Fruit fly (Drosophila melanogaster) whole organism, embryonic: ENCODE data around the gene CG31038.
A peak's percentile ranks its signal among the peaks of the same experiment; 100 is the strongest.

Source experiments
- Adf1 ChIP-seq: fragments of 200-800 bp; sonication (Bioruptor generic); IDR thresholded peaks from 2 replicates; pipeline ENCODE4 v1.3.6; 2022; ENCODE audit warnings: missing biosample characterization, missing genetic modification characterization
- Atf6 ChIP-seq: fragments of 200-800 bp; sonication (Bioruptor generic); IDR thresholded peaks from 2 replicates; pipeline ENCODE4 v1.3.6; 2022; ENCODE audit warnings: missing biosample characterization, missing genetic modification characterization
- BEAF-32 ChIP-seq: fragments of 200-800 bp; sonication (Bioruptor generic); optimal IDR thresholded peaks from 3 replicates; lab custom pipeline; 2017; ENCODE audit warnings: missing biosample characterization, missing genetic modification characterization, mild to moderate bottlenecking, moderate library complexity, missing genetic modification reagents
- CG10267 ChIP-seq: fragments of 200-800 bp; sonication (Bioruptor generic); optimal IDR thresholded peaks from 2 replicates; lab custom pipeline; 2018; ENCODE audit warnings: missing biosample characterization, mild to moderate bottlenecking, missing genetic modification characterization, moderate library complexity
- CG11085 ChIP-seq: fragments of 200-800 bp; sonication (Bioruptor generic); IDR thresholded peaks from 2 replicates; pipeline ENCODE4 v1.3.6; 2022; ENCODE audit warnings: missing biosample characterization, missing genetic modification characterization
- CG12391 ChIP-seq: fragments of 200-800 bp; sonication (Bioruptor generic); optimal IDR thresholded peaks from 3 replicates; lab custom pipeline; 2018; ENCODE audit warnings: missing biosample characterization, mild to moderate bottlenecking, missing genetic modification characterization, moderate library complexity
- CG16779 ChIP-seq: fragments of 200-800 bp; sonication (Bioruptor generic); IDR thresholded peaks from 2 replicates; pipeline ENCODE4 v1.3.6; 2022; ENCODE audit warnings: missing biosample characterization, missing genetic modification characterization
- CG1832 ChIP-seq: fragments of 200-800 bp; sonication (Bioruptor generic); optimal IDR thresholded peaks from 2 replicates; lab custom pipeline; 2017; ENCODE audit warnings: missing biosample characterization, mild to moderate bottlenecking, missing genetic modification characterization, inconsistent platforms
- CG2678 ChIP-seq: fragments of 200-800 bp; sonication (Bioruptor generic); optimal IDR thresholded peaks from 3 replicates; lab custom pipeline; 2019; ENCODE audit warnings: missing biosample characterization, mild to moderate bottlenecking, missing genetic modification characterization, moderate library complexity
- CG32532 ChIP-seq: fragments of 200-800 bp; sonication (Bioruptor generic); IDR thresholded peaks from 2 replicates; pipeline ENCODE4 v1.3.6; 2022; ENCODE audit warnings: missing biosample characterization, missing genetic modification characterization
- CG32767 ChIP-seq: fragments of 200-800 bp; sonication (Bioruptor generic); IDR thresholded peaks from 2 replicates; pipeline ENCODE4 v1.3.6; 2022; ENCODE audit warnings: missing biosample characterization, missing genetic modification characterization
- CG32772 ChIP-seq: fragments of 200-800 bp; sonication (Bioruptor generic); IDR thresholded peaks from 2 replicates; pipeline ENCODE4 v1.3.6; 2022; ENCODE audit warnings: missing biosample characterization, missing genetic modification characterization
- CG33213 ChIP-seq: fragments of 200-800 bp; sonication (Bioruptor generic); optimal IDR thresholded peaks from 3 replicates; lab custom pipeline; 2016; ENCODE audit warnings: missing biosample characterization, missing genetic modification characterization
- CG4820 ChIP-seq: fragments of 200-800 bp; sonication (Bioruptor generic); optimal IDR thresholded peaks from 3 replicates; lab custom pipeline; 2016; ENCODE audit warnings: missing biosample characterization, missing genetic modification characterization
- CG6683 ChIP-seq: fragments of 200-800 bp; sonication (Bioruptor generic); optimal IDR thresholded peaks from 2 replicates; lab custom pipeline; 2017; ENCODE audit warnings: missing biosample characterization, mild to moderate bottlenecking, missing genetic modification characterization, missing genetic modification reagents
- CG6765 ChIP-seq: fragments of 200-800 bp; sonication (Bioruptor generic); optimal IDR thresholded peaks from 3 replicates; lab custom pipeline; 2017; ENCODE audit warnings: missing biosample characterization, mild to moderate bottlenecking, missing genetic modification characterization
- CG6791 ChIP-seq: fragments of 200-800 bp; sonication (Bioruptor generic); IDR thresholded peaks from 3 replicates; pipeline ENCODE4 v1.3.6; 2022; ENCODE audit warnings: missing biosample characterization, missing genetic modification characterization; ENCODE audit not compliant: partially characterized antibody
- CG9727 ChIP-seq: fragments of 200-800 bp; sonication (Bioruptor generic); optimal IDR thresholded peaks from 3 replicates; lab custom pipeline; 2017; ENCODE audit warnings: missing biosample characterization, mild to moderate bottlenecking, missing genetic modification characterization
- D19B ChIP-seq: fragments of 200-800 bp; sonication (Bioruptor generic); optimal IDR thresholded peaks from 2 replicates; lab custom pipeline; 2017; ENCODE audit warnings: missing biosample characterization, mild to moderate bottlenecking, missing genetic modification characterization
- Dfd ChIP-seq, 2 experiments: fragments of >200 bp; optimal IDR thresholded peaks; 2 replicates each; lab custom pipeline; 2017; ENCODE audit warnings: missing biosample characterization in 2 of 2, missing genetic modification characterization in 2 of 2
- Doc3 ChIP-seq: fragments of 200-800 bp; sonication (Bioruptor generic); IDR thresholded peaks from 3 replicates; pipeline ENCODE4 v1.3.6; 2022; ENCODE audit warnings: missing biosample characterization, missing genetic modification characterization; ENCODE audit not compliant: partially characterized antibody
- Ets65A ChIP-seq: fragments of 200-800 bp; sonication (Bioruptor generic); peaks from one replicate; lab custom pipeline; 2016; ENCODE audit warnings: missing biosample characterization, missing genetic modification characterization
- Fer3 ChIP-seq: fragments of 200-800 bp; sonication (Bioruptor generic); optimal IDR thresholded peaks from 2 replicates; lab custom pipeline; 2018; ENCODE audit warnings: missing biosample characterization, mild to moderate bottlenecking, missing genetic modification characterization, moderate library complexity
- Med ChIP-seq: fragments of 200-800 bp; sonication (Bioruptor generic); peaks from one replicate; lab custom pipeline; 2016; ENCODE audit warnings: missing biosample characterization, missing genetic modification characterization, mild to moderate bottlenecking, inconsistent platforms, moderate library complexity
- Pdp1 ChIP-seq, 2 experiments: fragments of 200-800 bp; sonication (Bioruptor generic); optimal IDR thresholded peaks; 3 replicates each; lab custom pipeline; 2016; ENCODE audit warnings: missing biosample characterization in 2 of 2, missing genetic modification characterization in 2 of 2, mild to moderate bottlenecking in 1 of 2, moderate library complexity in 1 of 2
- Rx ChIP-seq: fragments of 200-800 bp; sonication (Bioruptor generic); IDR thresholded peaks from 2 replicates; pipeline ENCODE4 v1.3.6; 2022; ENCODE audit warnings: missing biosample characterization, missing genetic modification characterization
- Stat92E ChIP-seq, 3 experiments: fragments of >200 bp in 2 of 3; fragments of 200-800 bp in 1 of 3; sonication (Bioruptor generic) in 1 of 3; optimal IDR thresholded peaks; 2 replicates each; lab custom pipeline; 2017 to 2019; ENCODE audit warnings: missing biosample characterization in 3 of 3, missing genetic modification characterization in 3 of 3, mild to moderate bottlenecking in 1 of 3, moderate library complexity in 1 of 3
- chinmo ChIP-seq: fragments of 200-800 bp; sonication (Bioruptor generic); IDR thresholded peaks from 4 replicates; pipeline ENCODE4 v1.3.6; 2022; ENCODE audit warnings: missing biosample characterization, missing genetic modification characterization; ENCODE audit not compliant: partially characterized antibody
- chn ChIP-seq: fragments of 200-800 bp; sonication (Bioruptor generic); optimal IDR thresholded peaks from 2 replicates; lab custom pipeline; 2016; ENCODE audit warnings: missing biosample characterization, missing genetic modification characterization
- dysf ChIP-seq: fragments of 200-800 bp; sonication (Bioruptor generic); IDR thresholded peaks from 3 replicates; pipeline ENCODE4 v1.3.6; 2022; ENCODE audit warnings: missing biosample characterization, missing genetic modification characterization
- fru ChIP-seq: fragments of >200 bp; optimal IDR thresholded peaks from 2 replicates; lab custom pipeline; 2017
- hb ChIP-seq: fragments of 200-800 bp; sonication (Bioruptor generic); IDR thresholded peaks from 3 replicates; pipeline ENCODE4 v1.3.6; 2022; ENCODE audit warnings: missing biosample characterization, missing genetic modification characterization; ENCODE audit not compliant: partially characterized antibody
- nau ChIP-seq: fragments of 200-800 bp; sonication (Bioruptor generic); optimal IDR thresholded peaks from 3 replicates; lab custom pipeline; 2017; ENCODE audit warnings: missing biosample characterization, mild to moderate bottlenecking, missing genetic modification characterization, missing genetic modification reagents
- nerfin-2 ChIP-seq: fragments of 200-800 bp; sonication (Bioruptor generic); IDR thresholded peaks from 2 replicates; pipeline ENCODE4 v1.3.6; 2022; ENCODE audit warnings: missing biosample characterization, missing genetic modification characterization; ENCODE audit not compliant: partially characterized antibody
- sima ChIP-seq: fragments of 200-800 bp; sonication (Bioruptor generic); optimal IDR thresholded peaks from 2 replicates; lab custom pipeline; 2016; ENCODE audit warnings: missing biosample characterization, missing genetic modification characterization
- sob ChIP-seq: fragments of 200-800 bp; sonication (Bioruptor generic); IDR thresholded peaks from 2 replicates; pipeline ENCODE4 v1.3.6; 2022; ENCODE audit warnings: missing biosample characterization, missing genetic modification characterization
- zfh1 ChIP-seq: fragments of 200-800 bp; sonication (Bioruptor generic); IDR thresholded peaks from 3 replicates; pipeline ENCODE4 v1.3.6; 2022; ENCODE audit warnings: missing biosample characterization, missing genetic modification characterization

CG31038 gene

DNA sequence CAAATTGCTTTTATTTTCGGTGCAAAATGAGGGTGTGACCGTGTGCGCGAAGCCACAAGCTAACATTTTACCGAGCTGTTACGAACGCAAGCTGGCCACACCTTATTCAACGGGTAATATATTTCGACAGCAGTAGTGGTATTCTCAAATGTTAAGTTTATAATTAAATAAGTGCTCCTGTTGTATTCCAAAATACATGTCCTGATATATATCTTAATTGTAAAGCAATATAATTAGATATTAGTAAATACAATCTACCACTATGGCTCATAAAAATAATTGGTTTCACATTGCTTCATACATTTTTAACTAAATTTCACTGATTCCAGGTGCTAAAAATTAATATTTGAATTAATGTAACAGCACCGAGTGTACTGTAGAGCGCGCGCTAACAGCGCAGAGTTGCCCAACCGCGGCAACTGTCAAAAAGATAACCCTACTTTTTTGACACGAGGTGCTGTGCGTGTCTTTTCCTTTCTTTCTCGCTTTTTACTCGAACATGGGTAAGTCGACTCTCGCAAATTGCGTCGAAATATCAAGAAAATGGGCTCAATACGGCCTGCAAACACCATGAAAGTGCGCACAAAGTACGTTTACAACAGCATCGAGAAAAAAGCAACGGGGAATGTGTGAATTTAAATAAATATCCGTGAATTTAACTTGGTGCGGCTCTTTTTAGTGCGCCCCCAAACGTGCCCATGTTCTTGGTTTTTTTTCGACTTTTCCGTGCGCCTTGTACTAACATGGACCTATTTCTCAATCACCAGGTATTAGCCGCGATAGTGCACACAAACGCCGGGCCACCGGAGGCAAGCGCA, 15.2 kb upstream of the CG31038 start, which contains the start of the genes CG15514 and RpS8 (continued):
- TF ChIP-seq BEAF-32 (GFP tag; lab: Kevin White, UChicago) (peak; percentile 52), CG32772 (GFP tag; lab: Robert Waterston, UW) (no peak), CG32767 (no peak), D19B (peak; percentile 49), CG2678 (tag; lab: Kevin White, UChicago) (peak; percentile 83), fru (no peak)
- TF ChIP-seq, all 482 proteins: peak for 255

DNA sequence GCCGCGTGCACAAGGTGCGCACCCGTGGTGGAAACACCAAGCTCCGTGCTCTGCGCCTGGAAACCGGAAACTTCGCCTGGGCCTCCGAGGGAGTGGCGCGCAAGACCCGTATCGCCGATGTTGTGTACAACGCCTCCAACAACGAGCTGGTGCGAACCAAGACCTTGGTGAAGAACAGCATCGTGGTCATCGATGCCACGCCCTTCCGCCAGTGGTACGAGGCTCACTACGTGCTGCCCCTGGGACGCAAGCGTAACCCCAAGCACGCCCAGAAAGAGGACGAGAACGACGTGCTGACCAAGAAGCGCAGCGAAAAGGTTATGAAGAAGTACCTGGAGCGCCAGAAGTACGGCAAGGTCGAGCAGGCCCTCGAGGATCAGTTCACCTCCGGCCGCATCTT, 14.1 kb upstream of the CG31038 start:
- TF ChIP-seq nau (GFP tag; lab: Kevin White, UChicago) (no peak), Fer3 (tag; lab: Kevin White, UChicago) (no peak), sima (GFP tag; lab: Kevin White, UChicago) (no peak), chn (no peak), CG11085 (no peak), dysf (0 out of 3 replicates have a peak, but pooled peaks have one; percentile 33), Atf6 (GFP tag; lab: Robert Waterston, UW) (0 out of 2 replicates have a peak, but pooled peaks have one; percentile 18), chinmo (GFP tag; lab: Robert Waterston, UW) (0 out of 4 replicates have a peak, but pooled peaks have one; percentile 22), CG4820 (GFP tag; lab: Kevin White, UChicago) (no peak), zfh1 (GFP tag; lab: Robert Waterston, UW) (peak; percentile 11; the same call in 1 of the 3 replicates), CG6765 (no peak), Doc3 (no peak), Med (peak; percentile 70), Rx (no peak), CG9727 (GFP tag; lab: Kevin White, UChicago) (no peak), CG6791 (GFP tag; lab: Robert Waterston, UW) (0 out of 3 replicates have a peak, but pooled peaks have one; percentile 25), nerfin-2 (GFP tag; lab: Robert Waterston, UW) (no peak), CG33213 (GFP tag; lab: Kevin White, UChicago) (no peak), Adf1 (GFP tag; lab: Robert Waterston, UW) (no peak), CG6683 (GFP tag; lab: Kevin White, UChicago) (no peak), sob (GFP tag; lab: Robert Waterston, UW) (peak; percentile 15; the same call in 1 of the 2 replicates), CG1832 (GFP tag; lab: Kevin White, UChicago) (no peak), Pdp1 (GFP tag; optimal IDR thresholded peaks at IDR 0.05; lab: Kevin White, UChicago) (no peak), CG12391 (no peak), Ets65A (GFP tag; lab: Kevin White, UChicago) (no peak), hb (GFP tag; lab: Robert Waterston, UW) (no peak), CG10267 (tag; lab: Kevin White, UChicago) (no peak), Dfd (GFP tag; optimal IDR thresholded peaks at IDR 0.05; lab: Kevin White, UChicago) (no peak), CG32532 (GFP tag; lab: Robert Waterston, UW) (0 out of 2 replicates have a peak, but pooled peaks have one; percentile 11), Stat92E (GFP tag; optimal IDR thresholded peaks at IDR 0.05; lab: Kevin White, UChicago) (no peak), CG16779 (GFP tag; lab: Robert Waterston, UW) (peak; percentile 28; the same call in 1 of the 2 replicates), D19B (no peak)
